Fruit fly (Drosophila melanogaster) whole organism, prepupa: ENCODE results near the gene ctrip.
A peak's percentile ranks its signal among the peaks of the same experiment; 100 is the strongest.

Experiments
- Blimp-1 ChIP-seq: fragments of 200-800 bp; sonication (Bioruptor generic); optimal IDR thresholded peaks from 3 replicates; lab custom pipeline; 2017; ENCODE audit warnings: missing biosample characterization, missing genetic modification characterization, mild to moderate bottlenecking, moderate library complexity, missing genetic modification reagents
- CG10669 ChIP-seq: fragments of 200-800 bp; sonication (Bioruptor generic); optimal IDR thresholded peaks from 3 replicates; lab custom pipeline; 2018; ENCODE audit warnings: missing biosample characterization, mild to moderate bottlenecking, missing genetic modification characterization, moderate library complexity
- CG11294 ChIP-seq: fragments of 200-800 bp; sonication (Bioruptor generic); IDR thresholded peaks from 2 replicates; pipeline ENCODE4 v1.3.6; 2022; ENCODE audit warnings: missing biosample characterization, missing genetic modification characterization
- CG11762 ChIP-seq: fragments of 200-800 bp; sonication (Bioruptor generic); optimal IDR thresholded peaks from 3 replicates; lab custom pipeline; 2016; ENCODE audit warnings: missing biosample characterization, missing genetic modification characterization; ENCODE audit not compliant: insufficient read depth
- CG15336 ChIP-seq: fragments of 200-800 bp; sonication (Bioruptor generic); IDR thresholded peaks from 2 replicates; pipeline ENCODE4 v1.3.6; 2022; ENCODE audit warnings: missing biosample characterization, missing genetic modification characterization
- CG1621 ChIP-seq: fragments of 200-800 bp; sonication (Bioruptor generic); optimal IDR thresholded peaks from 3 replicates; lab custom pipeline; 2018; ENCODE audit warnings: missing biosample characterization, mild to moderate bottlenecking, missing genetic modification characterization
- CG16779 ChIP-seq: fragments of 200-800 bp; sonication (Bioruptor generic); optimal IDR thresholded peaks from 3 replicates; lab custom pipeline; 2017; ENCODE audit warnings: missing biosample characterization, mild to moderate bottlenecking, missing genetic modification characterization
- CG3032 ChIP-seq: fragments of 200-800 bp; optimal IDR thresholded peaks from 2 replicates; lab custom pipeline; 2019; ENCODE audit warnings: missing biosample characterization, mild to moderate bottlenecking, missing genetic modification characterization, moderate library complexity
- CG31627 ChIP-seq: fragments of 200-800 bp; sonication (Bioruptor generic); optimal IDR thresholded peaks from 3 replicates; lab custom pipeline; 2016; ENCODE audit warnings: missing biosample characterization, missing genetic modification characterization
- CG34406 ChIP-seq: fragments of 200-800 bp; sonication (Bioruptor generic); optimal IDR thresholded peaks from 3 replicates; lab custom pipeline; 2016; ENCODE audit warnings: missing biosample characterization, missing genetic modification characterization
- CG4318 ChIP-seq: fragments of 200-800 bp; sonication (Bioruptor generic); optimal IDR thresholded peaks from 3 replicates; lab custom pipeline; 2017; ENCODE audit warnings: missing biosample characterization, mild to moderate bottlenecking, missing genetic modification characterization
- CG6163 ChIP-seq: fragments of 200-800 bp; sonication (Bioruptor generic); IDR thresholded peaks from 3 replicates; pipeline ENCODE4 v1.3.6; 2022; ENCODE audit warnings: missing biosample characterization, missing genetic modification characterization
- CG6276 ChIP-seq: fragments of 200-800 bp; sonication (Bioruptor generic); optimal IDR thresholded peaks from 2 replicates; lab custom pipeline; 2017; ENCODE audit warnings: missing biosample characterization, mild to moderate bottlenecking, missing genetic modification characterization
- CG6792 ChIP-seq: fragments of 200-800 bp; sonication (Bioruptor generic); optimal IDR thresholded peaks from 3 replicates; lab custom pipeline; 2016; ENCODE audit warnings: missing biosample characterization, missing genetic modification characterization
- CG6808 ChIP-seq: fragments of 200-800 bp; sonication (Bioruptor generic); optimal IDR thresholded peaks from 3 replicates; lab custom pipeline; 2017; ENCODE audit warnings: missing biosample characterization, missing genetic modification characterization, mild to moderate bottlenecking, moderate library complexity, missing genetic modification reagents
- CG6854 ChIP-seq: fragments of 200-800 bp; sonication (Bioruptor generic); optimal IDR thresholded peaks from 2 replicates; lab custom pipeline; 2017; ENCODE audit warnings: missing biosample characterization, mild to moderate bottlenecking, missing genetic modification characterization
- CG7368 ChIP-seq: fragments of 200-800 bp; sonication (Bioruptor generic); optimal IDR thresholded peaks from 3 replicates; lab custom pipeline; 2016; ENCODE audit warnings: missing biosample characterization, missing genetic modification characterization
- CG8119 ChIP-seq: fragments of 200-800 bp; sonication (Bioruptor generic); IDR thresholded peaks from 3 replicates; pipeline ENCODE4 v1.3.6; 2022; ENCODE audit warnings: missing biosample characterization, missing genetic modification characterization
- CG8319 ChIP-seq: fragments of 200-800 bp; sonication (Bioruptor generic); optimal IDR thresholded peaks from 3 replicates; lab custom pipeline; 2016; ENCODE audit warnings: missing biosample characterization, missing genetic modification characterization
- CG8632 ChIP-seq: fragments of 200-800 bp; sonication (Bioruptor generic); optimal IDR thresholded peaks from 3 replicates; lab custom pipeline; 2016; ENCODE audit warnings: missing biosample characterization, missing genetic modification characterization
- Eip75B ChIP-seq: fragments of 200-800 bp; sonication (Bioruptor generic); optimal IDR thresholded peaks from 3 replicates; lab custom pipeline; 2016; ENCODE audit warnings: missing biosample characterization, missing genetic modification characterization
- Eip78C ChIP-seq: fragments of 200-800 bp; sonication (Bioruptor generic); peaks from one replicate; lab custom pipeline; 2016; ENCODE audit warnings: missing biosample characterization, missing genetic modification characterization
- Eip93F ChIP-seq: fragments of 200-800 bp; sonication (Bioruptor generic); optimal IDR thresholded peaks from 2 replicates; lab custom pipeline; 2016; ENCODE audit warnings: missing biosample characterization, mild to moderate bottlenecking, missing genetic modification characterization
- Ets21C ChIP-seq: fragments of 200-800 bp; sonication (Bioruptor generic); optimal IDR thresholded peaks from 3 replicates; lab custom pipeline; 2016; ENCODE audit warnings: missing biosample characterization, missing genetic modification characterization
- Ets96B ChIP-seq: fragments of 200-800 bp; optimal IDR thresholded peaks from 2 replicates; lab custom pipeline; 2019; ENCODE audit warnings: missing biosample characterization, mild to moderate bottlenecking, missing genetic modification characterization, moderate library complexity
- Gug ChIP-seq: fragments of 200-800 bp; sonication (Bioruptor generic); IDR thresholded peaks from 2 replicates; pipeline ENCODE4 v1.3.6; 2022; ENCODE audit warnings: missing biosample characterization, missing genetic modification characterization
- Lpt ChIP-seq: fragments of 200-800 bp; sonication (Bioruptor generic); optimal IDR thresholded peaks from 3 replicates; lab custom pipeline; 2016; ENCODE audit warnings: missing biosample characterization, missing genetic modification characterization
- OdsH ChIP-seq: fragments of 200-800 bp; sonication (Bioruptor generic); optimal IDR thresholded peaks from 3 replicates; lab custom pipeline; 2016; ENCODE audit warnings: missing biosample characterization, missing genetic modification characterization
- Sox102F ChIP-seq: fragments of 200-800 bp; sonication (Bioruptor generic); optimal IDR thresholded peaks from 2 replicates; lab custom pipeline; 2016; ENCODE audit warnings: missing biosample characterization, mild to moderate bottlenecking, missing genetic modification characterization
- Sox14 ChIP-seq: fragments of 200-800 bp; sonication (Bioruptor generic); optimal IDR thresholded peaks from 3 replicates; lab custom pipeline; 2016; ENCODE audit warnings: missing biosample characterization, missing genetic modification characterization
- Sox15 ChIP-seq: fragments of 200-800 bp; sonication (Bioruptor generic); optimal IDR thresholded peaks from 3 replicates; lab custom pipeline; 2016; ENCODE audit warnings: missing biosample characterization, missing genetic modification characterization
- achi ChIP-seq: fragments of 200-800 bp; sonication (Bioruptor generic); optimal IDR thresholded peaks from 3 replicates; lab custom pipeline; 2016; ENCODE audit warnings: missing biosample characterization, missing genetic modification characterization
- acj6 ChIP-seq: fragments of 200-800 bp; sonication (Bioruptor generic); optimal IDR thresholded peaks from 3 replicates; lab custom pipeline; 2016; ENCODE audit warnings: missing biosample characterization, missing genetic modification characterization
- dac ChIP-seq: fragments of 200-800 bp; sonication (Bioruptor generic); optimal IDR thresholded peaks from 2 replicates; lab custom pipeline; 2017; ENCODE audit warnings: missing biosample characterization, mild to moderate bottlenecking, missing genetic modification characterization
- dsx ChIP-seq: fragments of 200-800 bp; optimal IDR thresholded peaks from 3 replicates; lab custom pipeline; 2019; ENCODE audit warnings: missing biosample characterization, mild to moderate bottlenecking, missing genetic modification characterization, moderate library complexity; ENCODE audit not compliant: poor library complexity, severe bottlenecking
- eg ChIP-seq: fragments of 200-800 bp; sonication (Bioruptor generic); IDR thresholded peaks from 3 replicates; pipeline ENCODE4 v1.3.6; 2022; ENCODE audit warnings: missing biosample characterization, missing genetic modification characterization
- esn ChIP-seq: fragments of 200-800 bp; sonication (Bioruptor generic); optimal IDR thresholded peaks from 2 replicates; lab custom pipeline; 2016; ENCODE audit warnings: missing biosample characterization, mild to moderate bottlenecking, missing genetic modification characterization, moderate library complexity
- fd59A ChIP-seq: fragments of 200-800 bp; sonication (Bioruptor generic); optimal IDR thresholded peaks from 2 replicates; lab custom pipeline; 2017; ENCODE audit warnings: missing biosample characterization, mild to moderate bottlenecking, missing genetic modification characterization, missing genetic modification reagents
- fd85E ChIP-seq: fragments of 200-800 bp; sonication (Bioruptor generic); optimal IDR thresholded peaks from 3 replicates; lab custom pipeline; 2016; ENCODE audit warnings: missing biosample characterization, missing genetic modification characterization
- net ChIP-seq: fragments of 200-800 bp; sonication (Bioruptor generic); optimal IDR thresholded peaks from 3 replicates; lab custom pipeline; 2016; ENCODE audit warnings: missing biosample characterization, missing genetic modification characterization
- pdm3 ChIP-seq: fragments of 200-800 bp; sonication (Bioruptor generic); optimal IDR thresholded peaks from 3 replicates; lab custom pipeline; 2016; ENCODE audit warnings: missing biosample characterization, missing genetic modification characterization
- spab ChIP-seq: fragments of 200-800 bp; sonication (Bioruptor generic); optimal IDR thresholded peaks from 2 replicates; lab custom pipeline; 2017; ENCODE audit warnings: missing biosample characterization, mild to moderate bottlenecking, missing genetic modification characterization, missing genetic modification reagents
- svp ChIP-seq: fragments of 200-800 bp; sonication (Bioruptor generic); peaks from one replicate; lab custom pipeline; 2016; ENCODE audit warnings: missing biosample characterization, missing genetic modification characterization
- topi ChIP-seq: fragments of 200-800 bp; sonication (Bioruptor generic); optimal IDR thresholded peaks from 3 replicates; lab custom pipeline; 2016; ENCODE audit warnings: missing biosample characterization, missing genetic modification characterization
- vri ChIP-seq: fragments of 200-800 bp; sonication (Bioruptor generic); optimal IDR thresholded peaks from 3 replicates; lab custom pipeline; 2016; ENCODE audit warnings: missing biosample characterization, mild to moderate bottlenecking, missing genetic modification characterization

Gene ctrip

dm6 chr3R:4813172-4813716 lies 1.3 kb upstream of the ctrip start (continued):
- TF ChIP-seq CG7368 (GFP tag; lab: Kevin White, UChicago) (no peak), Gug (GFP tag; lab: Robert Waterston, UW) (no peak), acj6 (GFP tag; lab: Kevin White, UChicago) (no peak), CG8119 (GFP tag; lab: Robert Waterston, UW) (peak; percentile 31; the same call in 1 of the 3 replicates), CG8319 (GFP tag; lab: Kevin White, UChicago) (no peak), fd85E (GFP tag; lab: Kevin White, UChicago) (no peak), CG8632 (GFP tag; lab: Kevin White, UChicago) (no peak), Eip78C (GFP tag; lab: Kevin White, UChicago) (no peak), net (GFP tag; lab: Kevin White, UChicago) (no peak), Sox102F (GFP tag; lab: Kevin White, UChicago) (no peak), eg (GFP tag; lab: Robert Waterston, UW) (no peak; the same call in 2 of the 3 replicates), Blimp-1 (no peak), CG11762 (no peak), svp (GFP tag; lab: Kevin White, UChicago) (no peak), spab (GFP tag; lab: Kevin White, UChicago) (no peak), topi (peak; percentile 32), fd59A (GFP tag; lab: Kevin White, UChicago) (no peak), CG6276 (no peak), CG11294 (GFP tag; lab: Robert Waterston, UW) (no peak), CG10669 (GFP tag; lab: Kevin White, UChicago) (no peak), Sox14 (GFP tag; lab: Kevin White, UChicago) (peak; percentile 63), CG1621 (no peak), esn (peak; percentile 45), CG6163 (GFP tag; lab: Robert Waterston, UW) (peak; percentile 63; the same call in 2 of the 3 replicates), achi (no peak), CG4318 (GFP tag; lab: Kevin White, UChicago) (no peak), CG31627 (GFP tag; lab: Kevin White, UChicago) (peak; percentile 31), CG3032 (peak; percentile 50), Lpt (no peak), CG6808 (GFP tag; lab: Kevin White, UChicago) (no peak), CG15336 (GFP tag; lab: Robert Waterston, UW) (no peak)

- peak; percentile 62 for TF ChIP-seq CG6854
- peak; percentile 54 for TF ChIP-seq Blimp-1
- 0 out of 3 replicates have a peak, but pooled peaks have one; percentile 10 for TF ChIP-seq CG8119 (GFP tag; lab: Robert Waterston, UW)
- peak; percentile 70 for TF ChIP-seq Eip78C (GFP tag; lab: Kevin White, UChicago)
- TF ChIP-seq pdm3 (GFP tag; lab: Kevin White, UChicago), result no peak
- TF ChIP-seq, all 60 proteins: peak for 4
These were observed 566 bp downstream of the ctrip start, which contains the start of gene Gmppb for dm6 chr3R:4811124-4811935. TSS of gene Gmppb (plus strand) at chr3R:4811444.

- TF ChIP-seq CG16779 (tag; lab: Kevin White, UChicago), result peak; percentile 1
- TF ChIP-seq Ets96B, result peak; percentile 4
- no peak for TF ChIP-seq CG34406 (GFP tag; lab: Kevin White, UChicago)
- no peak for TF ChIP-seq CG8319 (GFP tag; lab: Kevin White, UChicago)
- no peak for TF ChIP-seq CG11762
- peak; percentile 32 for TF ChIP-seq CG3032
- no peak for TF ChIP-seq Sox15 (GFP tag; lab: Kevin White, UChicago)
- peak; percentile 9 for TF ChIP-seq net (GFP tag; lab: Kevin White, UChicago)
- TF ChIP-seq OdsH (GFP tag; lab: Kevin White, UChicago), result no peak
- TF ChIP-seq dsx (GFP tag; lab: Kevin White, UChicago), result peak; percentile 90
- peak; percentile 84 for TF ChIP-seq Eip93F (GFP tag; lab: Kevin White, UChicago)
- peak; percentile 64 for TF ChIP-seq Eip75B (GFP tag; lab: Kevin White, UChicago)
- no peak for TF ChIP-seq Ets21C (GFP tag; lab: Kevin White, UChicago)
- peak; percentile 31 for TF ChIP-seq Lpt
- no peak for TF ChIP-seq CG11294 (GFP tag; lab: Robert Waterston, UW)
- no peak for TF ChIP-seq CG4318 (GFP tag; lab: Kevin White, UChicago)
- peak; percentile 19 for TF ChIP-seq CG6792
- peak; percentile 77 for TF ChIP-seq CG6163 (GFP tag; lab: Robert Waterston, UW)
- no peak for TF ChIP-seq dac (GFP tag; lab: Kevin White, UChicago)
- TF ChIP-seq vri, result peak; percentile 65
These were observed 1.8 kb downstream of the ctrip start for dm6 chr3R:4809944-4810653.
